Fruit fly (Drosophila melanogaster) whole organism, pupa: ENCODE measurements around the gene CG16978.

Experiments used
- CG10348 ChIP-seq: fragments of 200-800 bp; sonication (Bioruptor generic); IDR thresholded peaks from 2 replicates; pipeline ENCODE4 v1.3.6; 2022; ENCODE audit warnings: missing biosample characterization, missing genetic modification characterization
- CG12605 ChIP-seq: fragments of 200-800 bp; sonication (Bioruptor generic); IDR thresholded peaks from 2 replicates; pipeline ENCODE4 v1.3.6; 2022; ENCODE audit warnings: missing biosample characterization, missing genetic modification characterization
- CG13204 ChIP-seq: fragments of 200-800 bp; sonication (Bioruptor generic); optimal IDR thresholded peaks from 2 replicates; lab custom pipeline; 2018; ENCODE audit warnings: missing biosample characterization, mild to moderate bottlenecking, missing genetic modification characterization, moderate library complexity
- CG14655 ChIP-seq: fragments of 200-800 bp; sonication (Bioruptor generic); optimal IDR thresholded peaks from 3 replicates; lab custom pipeline; 2017; ENCODE audit warnings: mild to moderate bottlenecking, missing biosample characterization, missing genetic modification reagents, missing genetic modification characterization
- CG15710 ChIP-seq: fragments of 200-800 bp; sonication (Bioruptor generic); optimal IDR thresholded peaks from 2 replicates; lab custom pipeline; 2018; ENCODE audit warnings: missing biosample characterization, mild to moderate bottlenecking, missing genetic modification characterization, moderate library complexity
- CG17806 ChIP-seq: fragments of 200-800 bp; sonication (Bioruptor generic); optimal IDR thresholded peaks from 2 replicates; lab custom pipeline; 2018; ENCODE audit warnings: missing biosample characterization, mild to moderate bottlenecking, missing genetic modification characterization, moderate library complexity
- CG32121 ChIP-seq: fragments of 200-800 bp; sonication (Bioruptor generic); IDR thresholded peaks from 2 replicates; pipeline ENCODE4 v1.3.6; 2022; ENCODE audit warnings: missing biosample characterization, missing genetic modification characterization
- CG34367 ChIP-seq: fragments of 200-800 bp; sonication (Bioruptor generic); optimal IDR thresholded peaks from 2 replicates; lab custom pipeline; 2018; ENCODE audit warnings: missing biosample characterization, mild to moderate bottlenecking, missing genetic modification characterization
- CG4496 ChIP-seq: fragments of 200-800 bp; sonication (Bioruptor generic); IDR thresholded peaks from 3 replicates; pipeline ENCODE4 v1.3.6; 2022; ENCODE audit warnings: missing biosample characterization, missing genetic modification characterization
- CG8159 ChIP-seq: fragments of 200-800 bp; sonication (Bioruptor generic); optimal IDR thresholded peaks from 3 replicates; lab custom pipeline; 2018; ENCODE audit warnings: missing biosample characterization, mild to moderate bottlenecking, missing genetic modification characterization, moderate library complexity
- CG8301 ChIP-seq: fragments of 200-800 bp; sonication (Bioruptor generic); optimal IDR thresholded peaks from 2 replicates; lab custom pipeline; 2018; ENCODE audit warnings: missing biosample characterization, mild to moderate bottlenecking, missing genetic modification characterization
- CG9948 ChIP-seq: fragments of 200-800 bp; sonication (Bioruptor generic); optimal IDR thresholded peaks from 2 replicates; lab custom pipeline; 2018; ENCODE audit warnings: missing biosample characterization, mild to moderate bottlenecking, missing genetic modification characterization, moderate library complexity
- D1 ChIP-seq: fragments of 200-800 bp; sonication (Bioruptor generic); optimal IDR thresholded peaks from 2 replicates; lab custom pipeline; 2018; ENCODE audit warnings: missing biosample characterization, mild to moderate bottlenecking, missing genetic modification characterization, moderate library complexity
- EcR ChIP-seq: fragments of 200-800 bp; sonication (Bioruptor generic); optimal IDR thresholded peaks from 3 replicates; lab custom pipeline; 2019; ENCODE audit warnings: missing biosample characterization, missing genetic modification characterization, mild to moderate bottlenecking, moderate library complexity, missing genetic modification reagents
- Ets98B ChIP-seq: fragments of 200-800 bp; sonication (Bioruptor generic); IDR thresholded peaks from 2 replicates; pipeline ENCODE4 v1.3.6; 2022; ENCODE audit warnings: missing biosample characterization, missing genetic modification characterization
- Pif1A ChIP-seq: fragments of 200-800 bp; sonication (Bioruptor generic); optimal IDR thresholded peaks from 3 replicates; lab custom pipeline; 2016; ENCODE audit warnings: missing biosample characterization, missing genetic modification characterization
- Pif1B ChIP-seq: fragments of 200-800 bp; sonication (Bioruptor generic); optimal IDR thresholded peaks from 3 replicates; lab custom pipeline; 2016; ENCODE audit warnings: missing biosample characterization, missing genetic modification characterization
- Snoo ChIP-seq: fragments of 200-800 bp; sonication (Bioruptor generic); optimal IDR thresholded peaks from 3 replicates; lab custom pipeline; 2017; ENCODE audit warnings: missing biosample characterization, mild to moderate bottlenecking, missing genetic modification characterization, inconsistent platforms
- fd96Ca ChIP-seq: fragments of 200-800 bp; sonication (Bioruptor generic); IDR thresholded peaks from 3 replicates; pipeline ENCODE4 v1.3.6; 2022; ENCODE audit warnings: missing biosample characterization, missing genetic modification characterization
- gl ChIP-seq: fragments of 200-800 bp; sonication (Bioruptor generic); optimal IDR thresholded peaks from 2 replicates; lab custom pipeline; 2018; ENCODE audit warnings: missing biosample characterization, mild to moderate bottlenecking, missing genetic modification characterization
- rn ChIP-seq: fragments of 200-800 bp; sonication (Bioruptor generic); IDR thresholded peaks from 2 replicates; pipeline ENCODE4 v1.3.6; 2022; ENCODE audit warnings: missing biosample characterization, missing genetic modification characterization

The CG16978 gene

dm6 chr2L:13176701-13177249 is 33.4 kb upstream of the CG16978 start, which contains the start of the genes Sfmbt and CG5439:
Gene Sfmbt (minus strand): TSS chr2L:13176785.
Gene CG5439 (plus strand): TSS chr2L:13177150.
- no peak for TF ChIP-seq Pif1B (GFP tag; lab: Kevin White, UChicago)
- no peak for TF ChIP-seq CG14655
- TF ChIP-seq CG10348 (GFP tag; lab: Robert Waterston, UW) = no peak
- no peak for TF ChIP-seq EcR
- peak; percentile 51 for TF ChIP-seq CG9948 (tag; lab: Kevin White, UChicago)
- TF ChIP-seq CG13204 (GFP tag; lab: Kevin White, UChicago) = no peak
- TF ChIP-seq CG15710 (tag; lab: Kevin White, UChicago) = peak; percentile 68
- TF ChIP-seq Snoo (tag; lab: Kevin White, UChicago) = peak; percentile 71
- no peak for TF ChIP-seq Pif1A (GFP tag; lab: Kevin White, UChicago)
- TF ChIP-seq CG32121 = 0 out of 2 replicates have a peak, but pooled peaks have one; percentile 23
- TF ChIP-seq D1 (tag; lab: Kevin White, UChicago) = no peak
- peak; percentile 53 for TF ChIP-seq CG17806 (tag; lab: Kevin White, UChicago)
- no peak for TF ChIP-seq CG12605
- TF ChIP-seq Ets98B (GFP tag; lab: Robert Waterston, UW) = no peak
- TF ChIP-seq rn (GFP tag; lab: Robert Waterston, UW) = peak; percentile 39
- peak; percentile 66; the same call in 2 of the 3 replicates for TF ChIP-seq fd96Ca
- peak; percentile 62 for TF ChIP-seq CG8159
- TF ChIP-seq CG8301 (tag; lab: Kevin White, UChicago) = no peak
- no peak for TF ChIP-seq gl (tag; lab: Kevin White, UChicago)
- peak; percentile 43; the same call in 1 of the 3 replicates for TF ChIP-seq CG4496 (GFP tag; lab: Robert Waterston, UW)
- peak; percentile 8 for TF ChIP-seq CG34367 (tag; lab: Kevin White, UChicago)

- TF ChIP-seq rn (GFP tag; lab: Robert Waterston, UW) (no peak), CG8159 (no peak), gl (tag; lab: Kevin White, UChicago) (no peak), CG13204 (GFP tag; lab: Kevin White, UChicago) (no peak), Ets98B (GFP tag; lab: Robert Waterston, UW) (no peak), CG8301 (tag; lab: Kevin White, UChicago) (no peak), Pif1B (GFP tag; lab: Kevin White, UChicago) (no peak), Snoo (tag; lab: Kevin White, UChicago) (no peak), CG32121 (no peak), Pif1A (GFP tag; lab: Kevin White, UChicago) (no peak), CG17806 (tag; lab: Kevin White, UChicago) (no peak), D1 (tag; lab: Kevin White, UChicago) (no peak), fd96Ca (no peak), CG12605 (no peak), CG4496 (GFP tag; lab: Robert Waterston, UW) (no peak)
Measured at dm6 chr2L:13176123-13176522, 32.7 kb upstream of the CG16978 start, which contains the start of gene CG43925. Gene CG43925 (plus strand): TSS chr2L:13176423.

dm6 chr2L:13165802-13166347 is 22.5 kb upstream of the CG16978 start, which contains the start of gene DnaJ-H:
Gene DnaJ-H (minus strand): TSS chr2L:13166072.
- TF ChIP-seq CG12605 (peak; percentile 17; the same call in 1 of the 2 replicates), CG34367 (tag; lab: Kevin White, UChicago) (no peak)

- TF ChIP-seq CG9948 (tag; lab: Kevin White, UChicago) (peak; percentile 88), CG8301 (tag; lab: Kevin White, UChicago) (peak; percentile 81), CG10348 (GFP tag; lab: Robert Waterston, UW) (no peak), Pif1A (GFP tag; lab: Kevin White, UChicago) (peak; percentile 44), CG12605 (no peak), CG34367 (tag; lab: Kevin White, UChicago) (peak; percentile 80), CG13204 (GFP tag; lab: Kevin White, UChicago) (peak; percentile 23), EcR (peak; percentile 29), D1 (tag; lab: Kevin White, UChicago) (no peak), gl (tag; lab: Kevin White, UChicago) (peak; percentile 29), CG14655 (no peak), CG8159 (peak; percentile 91), CG15710 (tag; lab: Kevin White, UChicago) (peak; percentile 87), rn (GFP tag; lab: Robert Waterston, UW) (0 out of 2 replicates have a peak, but pooled peaks have one; percentile 32), fd96Ca (0 out of 3 replicates have a peak, but pooled peaks have one; percentile 45), CG4496 (GFP tag; lab: Robert Waterston, UW) (peak; percentile 63), CG32121 (0 out of 2 replicates have a peak, but pooled peaks have one; percentile 13), Pif1B (GFP tag; lab: Kevin White, UChicago) (no peak), CG17806 (tag; lab: Kevin White, UChicago) (peak; percentile 78), Ets98B (GFP tag; lab: Robert Waterston, UW) (peak; percentile 37; the same call in 1 of the 2 replicates), Snoo (tag; lab: Kevin White, UChicago) (peak; percentile 82)
Measured at dm6 chr2L:13164994-13165801, 21.8 kb upstream of the CG16978 start, which contains the start of gene Sirt1. Gene Sirt1 (plus strand): TSS chr2L:13165564.

- TF ChIP-seq CG15710 (tag; lab: Kevin White, UChicago) (no peak), Pif1B (GFP tag; lab: Kevin White, UChicago) (no peak), gl (tag; lab: Kevin White, UChicago) (no peak), EcR (no peak), Snoo (tag; lab: Kevin White, UChicago) (no peak), CG13204 (GFP tag; lab: Kevin White, UChicago) (no peak), CG9948 (tag; lab: Kevin White, UChicago) (no peak), CG14655 (no peak), CG10348 (GFP tag; lab: Robert Waterston, UW) (no peak), CG8301 (tag; lab: Kevin White, UChicago) (no peak), Ets98B (GFP tag; lab: Robert Waterston, UW) (no peak), Pif1A (GFP tag; lab: Kevin White, UChicago) (no peak), CG4496 (GFP tag; lab: Robert Waterston, UW) (no peak), D1 (tag; lab: Kevin White, UChicago) (no peak), rn (GFP tag; lab: Robert Waterston, UW) (no peak), CG32121 (no peak), fd96Ca (no peak), CG12605 (no peak), CG17806 (tag; lab: Kevin White, UChicago) (no peak), CG34367 (tag; lab: Kevin White, UChicago) (no peak)
Measured at dm6 chr2L:13160227-13160626, 16.8 kb upstream of the CG16978 start, which contains the start of gene kmg. Gene kmg (plus strand): TSS chr2L:13160527.
